Worm (Caenorhabditis elegans): Measurements from ENCODE around the gene W10C4.1.

The W10C4.1 gene

ce11 chrIII:173501-173900 lies 33.4 kb downstream of the W10C4.1 start, which contains the start of gene F40G9.19:
Gene F40G9.19 (plus strand): TSS chrIII:173801.
- TF ChIP-seq sptf-1 (tag; optimal IDR thresholded peaks at IDR 0.05) (no peak), tbx-8 (GFP tag; optimal IDR thresholded peaks at IDR 0.05) (no peak), ceh-39 (tag; optimal IDR thresholded peaks at IDR 0.05) (no peak), nhr-28 (tag; optimal IDR thresholded peaks at IDR 0.05) (no peak)

ce11 chrIII:171617-172016 lies 35.3 kb downstream of the W10C4.1 start, which contains the start of the genes F40G9.9 and F40G9.12:
Gene F40G9.9 (minus strand): TSS chrIII:171717.
Gene F40G9.12 (plus strand): TSS chrIII:171847.
- TF ChIP-seq hlh-1 (tag; optimal IDR thresholded peaks at IDR 0.05) = no peak
- no peak for TF ChIP-seq ceh-39 (tag; optimal IDR thresholded peaks at IDR 0.05)
- no peak for TF ChIP-seq ham-2 (GFP tag; optimal IDR thresholded peaks at IDR 0.05)
- TF ChIP-seq nhr-12 (tag; optimal IDR thresholded peaks at IDR 0.05) = no peak
- no peak for TF ChIP-seq lin-13 (tag; optimal IDR thresholded peaks at IDR 0.05)
- TF ChIP-seq snpc-4 (tag; optimal IDR thresholded peaks at IDR 0.05) = no peak
- TF ChIP-seq bed-3 (GFP tag; optimal IDR thresholded peaks at IDR 0.05) = no peak
- TF ChIP-seq tbx-8 (GFP tag; optimal IDR thresholded peaks at IDR 0.05) = no peak
- no peak for TF ChIP-seq mls-2 (tag; optimal IDR thresholded peaks at IDR 0.05)
- TF ChIP-seq unc-39 (tag; optimal IDR thresholded peaks at IDR 0.05) = no peak
- no peak for TF ChIP-seq nhr-76 (tag; optimal IDR thresholded peaks at IDR 0.05)
- TF ChIP-seq elt-3 (tag; optimal IDR thresholded peaks at IDR 0.05) = no peak
- no peak for TF ChIP-seq unc-120 (tag; optimal IDR thresholded peaks at IDR 0.05; ENCODE audit: poor library complexity, severe bottlenecking)
- TF ChIP-seq lin-32 (GFP tag; optimal IDR thresholded peaks at IDR 0.05) = no peak
- no peak for TF ChIP-seq cnd-1 (tag; optimal IDR thresholded peaks at IDR 0.05)
- TF ChIP-seq zip-8 (tag; optimal IDR thresholded peaks at IDR 0.05) = no peak

DNA sequence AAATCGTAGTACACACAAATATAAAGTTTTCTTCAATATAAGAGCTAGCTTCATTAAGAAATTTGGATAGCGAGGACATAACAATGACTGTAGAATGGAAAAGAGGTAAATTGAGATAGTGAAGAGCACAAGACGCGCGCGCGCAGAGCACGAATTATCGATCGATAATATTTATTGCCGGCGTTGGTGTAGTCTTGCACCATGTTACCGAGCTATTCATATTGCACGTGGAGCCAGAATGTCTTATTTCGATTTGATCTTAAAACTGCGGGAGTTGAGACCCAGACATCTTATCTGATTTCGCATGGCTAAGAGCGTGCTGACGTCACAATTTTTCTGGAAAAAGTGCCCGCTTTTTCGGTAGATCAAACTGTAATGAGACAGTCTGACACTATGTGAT lies 37.4 kb downstream of the W10C4.1 start, which contains the start of gene F40G9.18:
Gene F40G9.18 (minus strand): TSS at position 101 of the 400 bp plus-strand sequence.
- TF ChIP-seq ces-1 (GFP tag; optimal IDR thresholded peaks at IDR 0.05) (no peak), ham-2 (GFP tag; optimal IDR thresholded peaks at IDR 0.05) (no peak), lsy-2 (tag; optimal IDR thresholded peaks at IDR 0.05) (no peak), elt-3 (tag; optimal IDR thresholded peaks at IDR 0.05) (no peak), sem-2 (GFP tag; optimal IDR thresholded peaks at IDR 0.05) (no peak), snpc-4 (tag; optimal IDR thresholded peaks at IDR 0.05) (no peak), hlh-1 (tag; optimal IDR thresholded peaks at IDR 0.05) (no peak), unc-39 (tag; optimal IDR thresholded peaks at IDR 0.05) (no peak), nhr-2 (tag; optimal IDR thresholded peaks at IDR 0.05) (no peak), ztf-11 (tag; optimal IDR thresholded peaks at IDR 0.05) (no peak), bed-3 (GFP tag; optimal IDR thresholded peaks at IDR 0.05) (no peak), nhr-12 (tag; optimal IDR thresholded peaks at IDR 0.05) (no peak), mab-5 (tag; optimal IDR thresholded peaks at IDR 0.05) (no peak), lin-32 (GFP tag; optimal IDR thresholded peaks at IDR 0.05) (no peak)

DNA sequence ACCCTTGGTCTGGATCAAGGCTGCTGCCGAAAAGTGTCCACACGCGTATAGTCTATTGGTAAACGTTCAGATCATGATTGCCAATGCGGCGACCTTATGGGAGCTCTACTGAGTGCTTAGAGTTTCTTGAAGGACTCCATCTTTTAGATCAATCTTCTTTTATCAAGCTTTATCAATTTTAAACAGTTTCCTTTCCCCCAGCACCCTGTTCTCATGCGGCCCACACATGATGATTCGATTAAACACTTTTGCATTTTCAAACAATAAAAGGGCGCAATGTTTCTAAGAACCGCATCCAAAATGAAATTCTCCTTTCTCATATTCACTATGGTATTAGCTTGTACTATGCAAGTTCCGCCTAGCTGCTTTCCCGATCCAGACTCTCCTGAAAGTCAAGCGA lies 41.5 kb downstream of the W10C4.1 start, which contains the start of gene F40G9.7:
Gene F40G9.7 (plus strand): TSS at position 301 of the 400 bp plus-strand sequence.
- TF ChIP-seq nhr-2 (tag; optimal IDR thresholded peaks at IDR 0.05) (no peak), snpc-4 (tag; optimal IDR thresholded peaks at IDR 0.05) (no peak), nhr-12 (tag; optimal IDR thresholded peaks at IDR 0.05) (no peak), tbx-8 (GFP tag; optimal IDR thresholded peaks at IDR 0.05) (no peak), nhr-237 (tag; optimal IDR thresholded peaks at IDR 0.05) (no peak), blmp-1 (tag; optimal IDR thresholded peaks at IDR 0.05) (no peak), cnd-1 (tag; optimal IDR thresholded peaks at IDR 0.05) (no peak), unc-120 (tag; optimal IDR thresholded peaks at IDR 0.05; ENCODE audit: poor library complexity, severe bottlenecking) (no peak), unc-62 (GFP tag; optimal IDR thresholded peaks at IDR 0.05) (no peak), lsy-2 (tag; optimal IDR thresholded peaks at IDR 0.05) (no peak), mls-2 (tag; optimal IDR thresholded peaks at IDR 0.05) (no peak), mab-5 (tag; optimal IDR thresholded peaks at IDR 0.05) (no peak), drap-1 (GFP tag; optimal IDR thresholded peaks at IDR 0.05) (no peak), lin-13 (tag; optimal IDR thresholded peaks at IDR 0.05) (no peak)

- TF ChIP-seq mab-5 (tag; optimal IDR thresholded peaks at IDR 0.05) (no peak), zip-8 (tag; optimal IDR thresholded peaks at IDR 0.05) (no peak)
These were observed 42.1 kb downstream of the W10C4.1 start, which contains the start of gene F40G9.8 for ce11 chrIII:164775-165174. Gene F40G9.8 (minus strand): TSS chrIII:164875.

- TF ChIP-seq ham-2 (GFP tag; optimal IDR thresholded peaks at IDR 0.05) = peak; percentile 4
- no peak for TF ChIP-seq snpc-4 (tag; optimal IDR thresholded peaks at IDR 0.05)
These were observed 47.3 kb downstream of the W10C4.1 start for ce11 chrIII:159665-160064.
